Fruit fly (Drosophila melanogaster) whole organism, embryonic: ENCODE measurements around the gene CG3544.

Experiments used
- Bgb ChIP-seq: fragments of 200-800 bp; sonication (Bioruptor generic); IDR thresholded peaks from 2 replicates; pipeline ENCODE4 v1.3.6; 2022; ENCODE audit warnings: missing biosample characterization, missing genetic modification characterization; ENCODE audit not compliant: partially characterized antibody
- CG1024 ChIP-seq: fragments of 200-800 bp; sonication (Bioruptor generic); IDR thresholded peaks from 2 replicates; pipeline ENCODE4 v1.3.6; 2022; ENCODE audit warnings: missing biosample characterization, missing genetic modification characterization
- CG11093 ChIP-seq: fragments of 200-800 bp; sonication (Bioruptor generic); IDR thresholded peaks from 3 replicates; pipeline ENCODE4 v1.3.6; 2022; ENCODE audit warnings: missing biosample characterization, missing genetic modification characterization
- CG11247 ChIP-seq: fragments of 200-800 bp; sonication (Bioruptor generic); IDR thresholded peaks from 2 replicates; pipeline ENCODE4 v1.3.6; 2022; ENCODE audit warnings: missing biosample characterization, missing genetic modification characterization
- CG12769 ChIP-seq: fragments of 200-800 bp; sonication (Bioruptor generic); optimal IDR thresholded peaks from 2 replicates; lab custom pipeline; 2019; ENCODE audit warnings: missing biosample characterization, mild to moderate bottlenecking, missing genetic modification characterization, moderate library complexity
- CG14014 ChIP-seq: fragments of 200-800 bp; sonication (Bioruptor generic); IDR thresholded peaks from 2 replicates; pipeline ENCODE4 v1.3.6; 2022; ENCODE audit warnings: missing biosample characterization, missing genetic modification characterization
- CG1832 ChIP-seq: fragments of 200-800 bp; sonication (Bioruptor generic); optimal IDR thresholded peaks from 2 replicates; lab custom pipeline; 2017; ENCODE audit warnings: missing biosample characterization, mild to moderate bottlenecking, missing genetic modification characterization, inconsistent platforms
- CG18764 ChIP-seq: fragments of 200-800 bp; sonication (Bioruptor generic); optimal IDR thresholded peaks from 3 replicates; lab custom pipeline; 2016; ENCODE audit warnings: missing biosample characterization, missing genetic modification characterization
- CG2875 ChIP-seq: fragments of 200-800 bp; sonication (Bioruptor generic); optimal IDR thresholded peaks from 2 replicates; lab custom pipeline; 2017; ENCODE audit warnings: missing biosample characterization, mild to moderate bottlenecking, missing genetic modification characterization, missing genetic modification reagents
- CG30431 ChIP-seq: fragments of 200-800 bp; sonication (Bioruptor generic); optimal IDR thresholded peaks from 2 replicates; lab custom pipeline; 2017; ENCODE audit warnings: missing biosample characterization, missing genetic modification characterization
- CG3065 ChIP-seq: fragments of 200-800 bp; sonication (Bioruptor generic); optimal IDR thresholded peaks from 2 replicates; lab custom pipeline; 2016; ENCODE audit warnings: missing biosample characterization, missing genetic modification characterization
- CG33557 ChIP-seq: fragments of 200-800 bp; sonication (Bioruptor generic); optimal IDR thresholded peaks from 2 replicates; lab custom pipeline; 2019; ENCODE audit warnings: missing biosample characterization, mild to moderate bottlenecking, missing genetic modification characterization, moderate library complexity
- CG34376 ChIP-seq: fragments of 200-800 bp; sonication (Bioruptor generic); optimal IDR thresholded peaks from 2 replicates; lab custom pipeline; 2018; ENCODE audit warnings: missing biosample characterization, mild to moderate bottlenecking, missing genetic modification characterization
- CG3726 ChIP-seq: fragments of 200-800 bp; sonication (Bioruptor generic); IDR thresholded peaks from 3 replicates; pipeline ENCODE4, ENCODE4 v1.3.6; 2022; ENCODE audit warnings: missing biosample characterization, missing genetic modification characterization
- CG4328 ChIP-seq: fragments of 200-800 bp; sonication (Bioruptor generic); optimal IDR thresholded peaks from 3 replicates; lab custom pipeline; 2017; ENCODE audit warnings: missing biosample characterization, missing genetic modification reagents, missing genetic modification characterization
- CG4730 ChIP-seq: fragments of 200-800 bp; sonication (Bioruptor generic); IDR thresholded peaks from 2 replicates; pipeline ENCODE4 v1.3.6; 2022; ENCODE audit warnings: missing biosample characterization, missing genetic modification characterization
- CG4820 ChIP-seq: fragments of 200-800 bp; sonication (Bioruptor generic); optimal IDR thresholded peaks from 3 replicates; lab custom pipeline; 2016; ENCODE audit warnings: missing biosample characterization, missing genetic modification characterization
- CG4854 ChIP-seq: fragments of 200-800 bp; sonication (Bioruptor generic); optimal IDR thresholded peaks from 2 replicates; lab custom pipeline; 2016; ENCODE audit warnings: missing biosample characterization, missing genetic modification characterization, inconsistent platforms
- CG6689 ChIP-seq: fragments of 200-800 bp; sonication (Bioruptor generic); IDR thresholded peaks from 2 replicates; pipeline ENCODE4 v1.3.6; 2022; ENCODE audit warnings: missing biosample characterization, missing genetic modification characterization
- CG7271 ChIP-seq: fragments of 200-800 bp; sonication (Bioruptor generic); optimal IDR thresholded peaks from 2 replicates; lab custom pipeline; 2018; ENCODE audit warnings: missing biosample characterization, mild to moderate bottlenecking, missing genetic modification characterization, moderate library complexity
- CG8290 ChIP-seq, 3 experiments: fragments of 200-800 bp; sonication (Bioruptor generic); optimal IDR thresholded peaks; 2 replicates each; lab custom pipeline; 2016 to 2019; ENCODE audit warnings: missing biosample characterization in 3 of 3, missing genetic modification characterization in 3 of 3, mild to moderate bottlenecking in 2 of 3, moderate library complexity in 1 of 3
- CG9876 ChIP-seq: fragments of 200-800 bp; sonication (Bioruptor generic); optimal IDR thresholded peaks from 2 replicates; lab custom pipeline; 2016; ENCODE audit warnings: missing biosample characterization, missing genetic modification characterization
- CTCF ChIP-seq: fragments of 200-800 bp; sonication (Bioruptor generic); optimal IDR thresholded peaks from 2 replicates; lab custom pipeline; 2017; ENCODE audit warnings: missing biosample characterization, mild to moderate bottlenecking, missing genetic modification characterization, moderate library complexity
- Deaf1 ChIP-seq: fragments of 200-800 bp; optimal IDR thresholded peaks from 3 replicates; lab custom pipeline; 2019; ENCODE audit warnings: missing biosample characterization, mild to moderate bottlenecking, missing genetic modification characterization, moderate library complexity
- Dfd ChIP-seq, 2 experiments: fragments of >200 bp; optimal IDR thresholded peaks; 2 replicates each; lab custom pipeline; 2017; ENCODE audit warnings: missing biosample characterization in 2 of 2, missing genetic modification characterization in 2 of 2
- Dip3 ChIP-seq: fragments of 200-800 bp; sonication (Bioruptor generic); optimal IDR thresholded peaks from 3 replicates; lab custom pipeline; 2016; ENCODE audit warnings: missing biosample characterization, missing genetic modification characterization
- GATAe ChIP-seq: fragments of 200-800 bp; sonication (Bioruptor generic); conservative IDR thresholded peaks from 2 replicates; pipeline ENCODE4 v1.3.6; 2022; ENCODE audit warnings: missing biosample characterization, missing genetic modification characterization
- H2.0 ChIP-seq: fragments of 200-800 bp; sonication (Bioruptor generic); IDR thresholded peaks from 2 replicates; pipeline ENCODE4 v1.3.6; 2022; ENCODE audit warnings: missing biosample characterization, missing genetic modification characterization
- Hr78 ChIP-seq, 2 experiments: fragments of 200-800 bp in 1 of 2; fragments of >200 bp in 1 of 2; sonication (Bioruptor generic) in 1 of 2; optimal IDR thresholded peaks; 2 replicates each; lab custom pipeline; 2017 to 2019; ENCODE audit warnings: missing biosample characterization in 2 of 2, missing genetic modification characterization in 2 of 2, mild to moderate bottlenecking in 1 of 2, moderate library complexity in 1 of 2
- Mes4 ChIP-seq: fragments of 200-800 bp; sonication (Bioruptor generic); optimal IDR thresholded peaks from 2 replicates; lab custom pipeline; 2016; ENCODE audit warnings: missing biosample characterization, missing genetic modification characterization
- Vsx1 ChIP-seq: fragments of 200-800 bp; sonication (Bioruptor generic); optimal IDR thresholded peaks from 2 replicates; lab custom pipeline; 2017; ENCODE audit warnings: missing biosample characterization, mild to moderate bottlenecking, missing genetic modification characterization, missing genetic modification reagents
- bab2 ChIP-seq: fragments of 200-800 bp; sonication (Bioruptor generic); optimal IDR thresholded peaks from 2 replicates; lab custom pipeline; 2016; ENCODE audit warnings: missing biosample characterization, missing genetic modification characterization
- bcd ChIP-seq: fragments of 200-800 bp; sonication (Bioruptor generic); optimal IDR thresholded peaks from 2 replicates; lab custom pipeline; 2017; ENCODE audit warnings: missing biosample characterization, mild to moderate bottlenecking, missing genetic modification characterization
- bowl ChIP-seq: fragments of 200-800 bp; sonication (Bioruptor generic); IDR thresholded peaks from 2 replicates; pipeline ENCODE4 v1.3.6; 2022; ENCODE audit warnings: missing biosample characterization, missing genetic modification characterization
- caup ChIP-seq: fragments of 200-800 bp; sonication (Bioruptor generic); optimal IDR thresholded peaks from 3 replicates; lab custom pipeline; 2017; ENCODE audit warnings: missing biosample characterization, mild to moderate bottlenecking, missing genetic modification characterization, moderate library complexity; ENCODE audit not compliant: severe bottlenecking
- corto ChIP-seq: fragments of 200-800 bp; sonication (Bioruptor generic); optimal IDR thresholded peaks from 2 replicates; lab custom pipeline; 2016; ENCODE audit warnings: missing biosample characterization, mild to moderate bottlenecking, missing genetic modification characterization, moderate library complexity
- cwo ChIP-seq: fragments of 200-800 bp; sonication (Bioruptor generic); optimal IDR thresholded peaks from 3 replicates; lab custom pipeline; 2017; ENCODE audit warnings: missing biosample characterization, missing genetic modification characterization, mild to moderate bottlenecking, moderate library complexity, missing genetic modification reagents
- dimm ChIP-seq: fragments of 200-800 bp; sonication (Bioruptor generic); IDR thresholded peaks from 2 replicates; pipeline ENCODE4 v1.3.6; 2022; ENCODE audit warnings: missing biosample characterization, missing genetic modification characterization
- dm ChIP-seq: fragments of 200-800 bp; sonication (Bioruptor generic); optimal IDR thresholded peaks from 3 replicates; lab custom pipeline; 2016; ENCODE audit warnings: missing biosample characterization, missing genetic modification characterization
- fd64A ChIP-seq: fragments of 200-800 bp; sonication (Bioruptor generic); optimal IDR thresholded peaks from 3 replicates; lab custom pipeline; 2018; ENCODE audit warnings: missing biosample characterization, mild to moderate bottlenecking, missing genetic modification characterization
- gsb-n ChIP-seq: fragments of 200-800 bp; sonication (Bioruptor generic); optimal IDR thresholded peaks from 3 replicates; lab custom pipeline; 2018; ENCODE audit warnings: missing biosample characterization, mild to moderate bottlenecking, missing genetic modification characterization
- hkb ChIP-seq, 2 experiments: fragments of 200-800 bp in 1 of 2; fragments of >200 bp in 1 of 2; sonication (Bioruptor generic) in 1 of 2; IDR thresholded peaks in 1 of 2; optimal IDR thresholded peaks in 1 of 2; 2 replicates each; pipeline versions ENCODE4 v1.3.6 to Lab custom; 2017 to 2022; ENCODE audit warnings: missing biosample characterization in 1 of 2, missing genetic modification characterization in 1 of 2
- kni ChIP-seq: fragments of 200-800 bp; sonication (Bioruptor generic); optimal IDR thresholded peaks from 3 replicates; lab custom pipeline; 2017; ENCODE audit warnings: mild to moderate bottlenecking, missing biosample characterization, missing genetic modification reagents, missing genetic modification characterization
- pum ChIP-seq: fragments of 200-800 bp; sonication (Bioruptor generic); optimal IDR thresholded peaks from 2 replicates; lab custom pipeline; 2016; ENCODE audit warnings: missing biosample characterization, missing genetic modification characterization
- row ChIP-seq: fragments of 200-800 bp; sonication (Bioruptor generic); IDR thresholded peaks from 3 replicates; pipeline ENCODE4 v1.3.6; 2022; ENCODE audit warnings: missing biosample characterization, missing genetic modification characterization
- seq ChIP-seq: fragments of 200-800 bp; sonication (Bioruptor generic); IDR thresholded peaks from 2 replicates; pipeline ENCODE4 v1.3.6; 2022; ENCODE audit warnings: missing biosample characterization, missing genetic modification characterization
- slp2 ChIP-seq: fragments of 200-800 bp; sonication (Bioruptor generic); optimal IDR thresholded peaks from 2 replicates; lab custom pipeline; 2016; ENCODE audit warnings: missing biosample characterization, missing genetic modification characterization
- so ChIP-seq: fragments of 200-800 bp; sonication (Bioruptor generic); IDR thresholded peaks from 3 replicates; pipeline ENCODE4 v1.3.6; 2022; ENCODE audit warnings: missing biosample characterization, missing genetic modification characterization
- sqz ChIP-seq: fragments of 200-800 bp; sonication (Bioruptor generic); optimal IDR thresholded peaks from 3 replicates; lab custom pipeline; 2018; ENCODE audit warnings: missing biosample characterization, mild to moderate bottlenecking, missing genetic modification characterization
- tin ChIP-seq: fragments of 200-800 bp; sonication (Bioruptor generic); optimal IDR thresholded peaks from 3 replicates; lab custom pipeline; 2016; ENCODE audit warnings: missing biosample characterization, missing genetic modification characterization
- twi ChIP-seq: fragments of 200-800 bp; optimal IDR thresholded peaks from 2 replicates; lab custom pipeline; 2019; ENCODE audit warnings: missing biosample characterization, mild to moderate bottlenecking, missing genetic modification characterization, moderate library complexity

Gene CG3544

dm6 chr2L:815785-816389 lies 31.8 kb downstream of the CG3544 start, which contains the start of the genes Saf6 and Pex12 (continued):
- TF ChIP-seq CG30431 (GFP tag; lab: Kevin White, UChicago) (no peak), dimm (GFP tag; lab: Robert Waterston, UW) (no peak), CG34376 (GFP tag; lab: Kevin White, UChicago) (no peak), Deaf1 (tag; lab: Kevin White, UChicago) (no peak), CG3726 (GFP tag; lab: Robert Waterston, UW) (no peak), H2.0 (GFP tag; lab: Robert Waterston, UW) (no peak), bcd (GFP tag; lab: Kevin White, UChicago) (no peak), fd64A (GFP tag; lab: Kevin White, UChicago) (no peak), CG4328 (GFP tag; lab: Kevin White, UChicago) (no peak), dm (no peak), Hr78 (GFP tag; optimal IDR thresholded peaks at IDR 0.05; lab: Kevin White, UChicago) (no peak), CG3065 (GFP tag; lab: Kevin White, UChicago) (no peak), caup (GFP tag; lab: Kevin White, UChicago) (no peak), row (GFP tag; lab: Robert Waterston, UW) (peak; percentile 47), CG1832 (no peak), bowl (GFP tag; lab: Robert Waterston, UW) (no peak), CG11093 (GFP tag; lab: Robert Waterston, UW) (no peak), cwo (no peak), CG4820 (GFP tag; lab: Kevin White, UChicago) (no peak), CTCF (GFP tag; lab: Kevin White, UChicago) (no peak), CG18764 (GFP tag; lab: Kevin White, UChicago) (no peak), tin (GFP tag; lab: Kevin White, UChicago) (no peak), CG4854 (no peak), CG33557 (GFP tag; lab: Kevin White, UChicago) (no peak), CG11247 (GFP tag; lab: Robert Waterston, UW) (no peak), twi (tag; lab: Kevin White, UChicago) (no peak), Dfd (GFP tag; optimal IDR thresholded peaks at IDR 0.05; lab: Kevin White, UChicago) (no peak), sqz (GFP tag; lab: Kevin White, UChicago) (no peak), GATAe (GFP tag; lab: Robert Waterston, UW) (peak; percentile 37), CG1024 (GFP tag; lab: Robert Waterston, UW) (no peak), gsb-n (no peak), Mes4 (GFP tag; lab: Kevin White, UChicago) (no peak), Vsx1 (GFP tag; lab: Kevin White, UChicago) (no peak), CG6689 (GFP tag; lab: Robert Waterston, UW) (no peak), bab2 (GFP tag; lab: Kevin White, UChicago) (no peak), CG2875 (no peak), Bgb (GFP tag; lab: Robert Waterston, UW) (peak; percentile 86), so (no peak), CG9876 (GFP tag; lab: Kevin White, UChicago) (no peak), kni (no peak), seq (GFP tag; lab: Robert Waterston, UW) (no peak), Dip3 (GFP tag; lab: Kevin White, UChicago) (no peak), hkb (optimal IDR thresholded peaks at IDR 0.05; lab: Kevin White, UChicago) (no peak), hkb (GFP tag; IDR thresholded peaks at IDR 0.05; lab: Robert Waterston, UW) (no peak), CG4730 (GFP tag; lab: Robert Waterston, UW) (no peak), CG7271 (tag; lab: Kevin White, UChicago) (no peak), pum (GFP tag; lab: Kevin White, UChicago) (no peak), slp2 (GFP tag; lab: Kevin White, UChicago) (no peak), corto (no peak), CG12769 (no peak), CG8290 (GFP tag; optimal IDR thresholded peaks at IDR 0.05; lab: Kevin White, UChicago) (no peak), CG8290 (tag; optimal IDR thresholded peaks at IDR 0.05; lab: Kevin White, UChicago) (no peak), CG14014 (GFP tag; lab: Robert Waterston, UW) (no peak)
